Worm (Caenorhabditis elegans) whole organism, L1 larva: Measurements from ENCODE around the gene snf-3.
A peak's percentile ranks its signal among the peaks of the same experiment; 100 is the strongest.

Source experiments
- C04F5.9 ChIP-seq: sonication (generic microtip); optimal IDR thresholded peaks from 2 replicates; lab custom pipeline; 2016; ENCODE audit warnings: missing genetic modification characterization, missing compliant biosample characterization
- C16A3.4 ChIP-seq: fragments of 150-350 bp; optimal IDR thresholded peaks from 2 replicates; lab custom pipeline; 2014; ENCODE audit warnings: missing biosample characterization, missing genetic modification characterization
- aha-1 ChIP-seq: fragments of 150-350 bp; optimal IDR thresholded peaks from 2 replicates; lab custom pipeline; 2014; ENCODE audit warnings: missing biosample characterization, missing genetic modification characterization
- aly-2 ChIP-seq: fragments of 150-350 bp; optimal IDR thresholded peaks from 2 replicates; lab custom pipeline; 2014; ENCODE audit warnings: missing biosample characterization, missing genetic modification characterization
- blmp-1 ChIP-seq: fragments of 150-350 bp; optimal IDR thresholded peaks from 2 replicates; lab custom pipeline; 2014; ENCODE audit warnings: missing biosample characterization, missing genetic modification characterization
- ceh-63 ChIP-seq: fragments of 200-800 bp; sonication (Bioruptor generic); optimal IDR thresholded peaks from 2 replicates; lab custom pipeline; 2018; ENCODE audit warnings: mild to moderate bottlenecking, missing genetic modification characterization, missing compliant biosample characterization
- ceh-82 ChIP-seq, 3 experiments: fragments of 150-350 bp in 1 of 3; sonication (generic microtip) in 2 of 3; optimal IDR thresholded peaks; 2 replicates each; lab custom pipeline; 2014 to 2017; ENCODE audit warnings: missing biosample characterization in 3 of 3, missing genetic modification characterization in 3 of 3
- dsc-1 ChIP-seq: sonication (generic microtip); optimal IDR thresholded peaks from 2 replicates; lab custom pipeline; 2016; ENCODE audit warnings: mild to moderate bottlenecking, missing genetic modification characterization, missing compliant biosample characterization
- efl-1 ChIP-seq, 4 experiments: fragments of 150-350 bp; optimal IDR thresholded peaks in 3 of 4; peaks in 1 of 4; 1 replicate in 1 of 4; 2 replicates in 3 of 4; lab custom pipeline; 2014; ENCODE audit warnings: missing biosample characterization in 2 of 4, missing genetic modification characterization in 2 of 4, missing genetic modification reagents in 2 of 4
- efl-3 ChIP-seq: fragments of 200-800 bp; sonication (Bioruptor generic); optimal IDR thresholded peaks from 2 replicates; lab custom pipeline; 2018; ENCODE audit warnings: mild to moderate bottlenecking, missing genetic modification characterization, missing compliant biosample characterization
- egl-13 ChIP-seq: sonication (generic microtip); optimal IDR thresholded peaks from 2 replicates; lab custom pipeline; 2016; ENCODE audit warnings: missing genotype, missing genetic modification reagents, missing genetic modification characterization, missing compliant biosample characterization
- egl-27 ChIP-seq, 2 experiments: fragments of 150-350 bp in 1 of 2; sonication (generic microtip); optimal IDR thresholded peaks; 3 replicates each; lab custom pipeline; 2017 to 2018; ENCODE audit warnings: missing biosample characterization in 2 of 2, missing genetic modification characterization in 2 of 2, missing genetic modification reagents in 2 of 2
- elt-3 ChIP-seq, 6 experiments: fragments of 150-350 bp in 1 of 6; sonication (generic microtip); optimal IDR thresholded peaks; 2 replicates each; lab custom pipeline; 2017 to 2018; ENCODE audit warnings: missing biosample characterization in 6 of 6, missing genetic modification characterization in 6 of 6, inconsistent platforms in 1 of 6
- fkh-8 ChIP-seq: sonication (generic microtip); optimal IDR thresholded peaks from 2 replicates; lab custom pipeline; 2016; ENCODE audit warnings: mild to moderate bottlenecking, missing genetic modification characterization, missing compliant biosample characterization
- fos-1 ChIP-seq: fragments of 150-350 bp; optimal IDR thresholded peaks from 2 replicates; lab custom pipeline; 2014; ENCODE audit warnings: missing biosample characterization, missing genetic modification characterization
- hlh-4 ChIP-seq: sonication (generic microtip); optimal IDR thresholded peaks from 2 replicates; lab custom pipeline; 2016; ENCODE audit warnings: mild to moderate bottlenecking, missing genetic modification characterization, missing compliant biosample characterization
- irx-1 ChIP-seq: sonication (generic microtip); optimal IDR thresholded peaks from 2 replicates; lab custom pipeline; 2016; ENCODE audit warnings: missing genetic modification characterization, missing compliant biosample characterization
- isw-1 ChIP-seq: fragments of 200-800 bp; sonication (Bioruptor generic); IDR thresholded peaks from 2 replicates; pipeline ENCODE4 v1.3.6; 2022; ENCODE audit warnings: missing genetic modification characterization, missing compliant biosample characterization
- jun-1 ChIP-seq: fragments of 150-350 bp; optimal IDR thresholded peaks from 2 replicates; lab custom pipeline; 2014; ENCODE audit warnings: missing biosample characterization, missing genetic modification reagents, missing genetic modification characterization
- lin-13 ChIP-seq: fragments of 150-350 bp; optimal IDR thresholded peaks from 2 replicates; lab custom pipeline; 2014; ENCODE audit warnings: missing biosample characterization, missing genetic modification reagents, missing genetic modification characterization
- lin-15B ChIP-seq: fragments of 150-350 bp; sonication (generic microtip); optimal IDR thresholded peaks from 3 replicates; lab custom pipeline; 2014; ENCODE audit warnings: missing biosample characterization, missing genetic modification characterization
- lin-35 ChIP-seq, 2 experiments: fragments of 150-350 bp; optimal IDR thresholded peaks; 2 replicates each; lab custom pipeline; 2014; ENCODE audit warnings: missing biosample characterization in 2 of 2, missing genetic modification characterization in 2 of 2, missing genetic modification reagents in 2 of 2
- lin-39 ChIP-seq: fragments of 150-350 bp; optimal IDR thresholded peaks from 2 replicates; lab custom pipeline; 2014; ENCODE audit warnings: missing biosample characterization, missing genetic modification reagents, missing genetic modification characterization
- mab-9 ChIP-seq: fragments of 200-800 bp; sonication (Bioruptor generic); IDR thresholded peaks from 2 replicates; pipeline ENCODE4 v1.3.6; 2022; ENCODE audit warnings: missing genetic modification reagents, missing genetic modification characterization, missing compliant biosample characterization
- mdl-1 ChIP-seq, 2 experiments: fragments of 150-350 bp; optimal IDR thresholded peaks; 2 replicates each; lab custom pipeline; 2014 to 2017; ENCODE audit warnings: missing biosample characterization in 2 of 2, missing genetic modification characterization in 2 of 2, inconsistent platforms in 1 of 2
- mep-1 ChIP-seq: fragments of 150-350 bp; optimal IDR thresholded peaks from 2 replicates; lab custom pipeline; 2014; ENCODE audit warnings: missing biosample characterization, missing genetic modification characterization
- nhr-11 ChIP-seq: fragments of 150-350 bp; optimal IDR thresholded peaks from 2 replicates; lab custom pipeline; 2014; ENCODE audit warnings: missing biosample characterization, missing genetic modification characterization
- nhr-20 ChIP-seq: sonication (generic microtip); optimal IDR thresholded peaks from 2 replicates; lab custom pipeline; 2016; ENCODE audit warnings: mild to moderate bottlenecking, missing genetic modification characterization, missing compliant biosample characterization
- nhr-28 ChIP-seq: fragments of 150-350 bp; optimal IDR thresholded peaks from 2 replicates; lab custom pipeline; 2014; ENCODE audit warnings: missing biosample characterization, missing genetic modification characterization
- nhr-76 ChIP-seq: sonication (generic microtip); optimal IDR thresholded peaks from 2 replicates; lab custom pipeline; 2017; ENCODE audit warnings: missing biosample characterization, missing genetic modification characterization
- nhr-84 ChIP-seq: sonication (generic microtip); optimal IDR thresholded peaks from 2 replicates; lab custom pipeline; 2017; ENCODE audit warnings: missing biosample characterization, missing genetic modification characterization
- nhr-85 ChIP-seq: sonication (generic microtip); peaks from one replicate; lab custom pipeline; 2016; ENCODE audit warnings: missing genetic modification characterization, inconsistent platforms, missing compliant biosample characterization
- pag-3 ChIP-seq: sonication (generic microtip); optimal IDR thresholded peaks from 2 replicates; lab custom pipeline; 2017; ENCODE audit warnings: missing genetic modification characterization, mild to moderate bottlenecking, missing compliant biosample characterization, antibody characterized with exemption, borderline replicate concordance; ENCODE audit not compliant: insufficient read depth
- pax-3 ChIP-seq: fragments of 200-800 bp; sonication (Bioruptor generic); optimal IDR thresholded peaks from 2 replicates; lab custom pipeline; 2018; ENCODE audit warnings: mild to moderate bottlenecking, missing genetic modification characterization, moderate library complexity, missing compliant biosample characterization
- skn-1 ChIP-seq: fragments of 150-350 bp; optimal IDR thresholded peaks from 2 replicates; lab custom pipeline; 2014; ENCODE audit warnings: missing biosample characterization, missing genetic modification characterization
- snpc-4 ChIP-seq: fragments of 150-350 bp; optimal IDR thresholded peaks from 2 replicates; lab custom pipeline; 2014; ENCODE audit warnings: missing biosample characterization, missing genetic modification characterization
- snu-23 ChIP-seq: sonication (generic microtip); optimal IDR thresholded peaks from 2 replicates; lab custom pipeline; 2016; ENCODE audit warnings: missing genetic modification characterization, missing compliant biosample characterization
- sox-4 ChIP-seq: sonication (generic microtip); optimal IDR thresholded peaks from 2 replicates; lab custom pipeline; 2016; ENCODE audit warnings: missing genetic modification characterization, missing compliant biosample characterization
- tbx-2 ChIP-seq: sonication (generic microtip); optimal IDR thresholded peaks from 2 replicates; lab custom pipeline; 2016; ENCODE audit warnings: missing genetic modification characterization, missing compliant biosample characterization
- unc-130 ChIP-seq: fragments of 150-350 bp; optimal IDR thresholded peaks from 2 replicates; lab custom pipeline; 2017; ENCODE audit warnings: missing biosample characterization, missing genetic modification characterization, inconsistent platforms
- unc-98 ChIP-seq: fragments of 200-800 bp; sonication (Bioruptor generic); IDR thresholded peaks from 2 replicates; pipeline ENCODE4 v1.3.6; 2022; ENCODE audit warnings: missing genetic modification characterization, missing compliant biosample characterization
- zip-4 ChIP-seq: fragments of 200-800 bp; sonication (Bioruptor generic); optimal IDR thresholded peaks from 2 replicates; lab custom pipeline; 2018; ENCODE audit warnings: mild to moderate bottlenecking, missing genetic modification characterization, moderate library complexity, missing compliant biosample characterization
- ztf-11 ChIP-seq, 2 experiments: sonication (generic microtip); optimal IDR thresholded peaks; 2 replicates each; lab custom pipeline; 2016 to 2017; ENCODE audit warnings: missing genetic modification characterization in 2 of 2, missing biosample characterization in 1 of 2, missing compliant biosample characterization in 1 of 2
- ztf-4 ChIP-seq: fragments of 150-350 bp; optimal IDR thresholded peaks from 2 replicates; lab custom pipeline; 2014; ENCODE audit warnings: missing biosample characterization, missing genetic modification characterization

Gene snf-3

ce11 chrII:1126472-1126871 lies 34.7 kb downstream of the snf-3 start:
- TF ChIP-seq zip-4 (GFP tag; lab: Kevin White, UChicago) (no peak), nhr-28 (tag; lab: Kevin White, UChicago) (no peak), nhr-85 (tag; lab: Kevin White, UChicago) (no peak), ceh-82 (tag; optimal IDR thresholded peaks at IDR 0.05; lab: Kevin White, UChicago) (no peak), snu-23 (GFP tag; lab: Kevin White, UChicago) (no peak), pax-3 (tag; lab: Kevin White, UChicago) (no peak), nhr-76 (no peak), irx-1 (tag; lab: Kevin White, UChicago) (no peak), mdl-1 (tag; optimal IDR thresholded peaks at IDR 0.05; lab: Kevin White, UChicago) (no peak), snpc-4 (no peak), isw-1 (no peak), ztf-11 (tag; optimal IDR thresholded peaks at IDR 0.05; lab: Kevin White, UChicago) (no peak), efl-3 (GFP tag; lab: Kevin White, UChicago) (no peak), tbx-2 (tag; lab: Kevin White, UChicago) (no peak), pag-3 (tag; lab: Kevin White, UChicago) (no peak), aly-2 (tag; lab: Kevin White, UChicago) (no peak), lin-35 (GFP tag; optimal IDR thresholded peaks at IDR 0.05; lab: Kevin White, UChicago) (no peak)

- TF ChIP-seq fos-1 (tag; lab: Kevin White, UChicago): no peak
- TF ChIP-seq snpc-4: no peak
- TF ChIP-seq jun-1 (tag; lab: Kevin White, UChicago): no peak
- TF ChIP-seq ceh-63 (GFP tag; lab: Kevin White, UChicago): no peak
- TF ChIP-seq pag-3 (tag; lab: Kevin White, UChicago): no peak
- no peak for TF ChIP-seq nhr-84 (tag; lab: Kevin White, UChicago)
- no peak for TF ChIP-seq lin-15B (tag; lab: Kevin White, UChicago)
- TF ChIP-seq aly-2 (tag; lab: Kevin White, UChicago): no peak
- TF ChIP-seq efl-1 (optimal IDR thresholded peaks at IDR 0.05; lab: Kevin White, UChicago): no peak
- no peak for TF ChIP-seq efl-1 (GFP tag; optimal IDR thresholded peaks at IDR 0.05 in 1 of 2; lab: Kevin White, UChicago)
- TF ChIP-seq nhr-11 (tag; lab: Kevin White, UChicago): no peak
- TF ChIP-seq unc-130 (tag; lab: Kevin White, UChicago): no peak
- no peak for TF ChIP-seq sox-4 (tag; lab: Kevin White, UChicago)
- no peak for TF ChIP-seq egl-27 (tag; optimal IDR thresholded peaks at IDR 0.05; lab: Kevin White, UChicago)
- TF ChIP-seq dsc-1: no peak
- TF ChIP-seq C04F5.9 (tag; lab: Kevin White, UChicago): no peak
- TF ChIP-seq, all 84 proteins: peak for 0
These were observed 35.9 kb downstream of the snf-3 start, which contains the start of gene taf-6.1 for ce11 chrII:1127676-1128075. TSS of gene taf-6.1 (plus strand) at chrII:1127976.

ce11 chrII:1130241-1130640 lies 38.4 kb downstream of the snf-3 start:
- TF ChIP-seq lin-13 (no peak), zip-4 (GFP tag; lab: Kevin White, UChicago) (no peak), skn-1 (tag; lab: Kevin White, UChicago) (no peak), lin-39 (tag; lab: Kevin White, UChicago) (no peak), unc-98 (no peak), nhr-85 (tag; lab: Kevin White, UChicago) (peak; percentile 9), ztf-11 (tag; optimal IDR thresholded peaks at IDR 0.05; lab: Kevin White, UChicago) (no peak), pag-3 (tag; lab: Kevin White, UChicago) (no peak)

ce11 chrII:1131367-1131766 lies 39.6 kb downstream of the snf-3 start:
- TF ChIP-seq nhr-20 (tag; lab: Kevin White, UChicago) (no peak), elt-3 (tag; optimal IDR thresholded peaks at IDR 0.05; lab: Kevin White, UChicago) (no peak), mab-9 (no peak), ztf-4 (tag; lab: Kevin White, UChicago) (no peak), egl-13 (tag; lab: Kevin White, UChicago) (no peak), hlh-4 (no peak), irx-1 (tag; lab: Kevin White, UChicago) (no peak), ztf-11 (tag; optimal IDR thresholded peaks at IDR 0.05; lab: Kevin White, UChicago) (no peak), mdl-1 (tag; optimal IDR thresholded peaks at IDR 0.05; lab: Kevin White, UChicago) (no peak), nhr-11 (tag; lab: Kevin White, UChicago) (no peak), snu-23 (GFP tag; lab: Kevin White, UChicago) (no peak), nhr-85 (tag; lab: Kevin White, UChicago) (no peak), fkh-8 (tag; lab: Kevin White, UChicago) (no peak), mep-1 (tag; lab: Kevin White, UChicago) (no peak), blmp-1 (tag; lab: Kevin White, UChicago) (no peak), nhr-28 (tag; lab: Kevin White, UChicago) (no peak), aha-1 (tag; lab: Kevin White, UChicago) (no peak), C16A3.4 (tag; lab: Kevin White, UChicago) (no peak)
